Fruit fly (Drosophila melanogaster): ENCODE measurements around the gene CG17122.

The CG17122 gene

DNA sequence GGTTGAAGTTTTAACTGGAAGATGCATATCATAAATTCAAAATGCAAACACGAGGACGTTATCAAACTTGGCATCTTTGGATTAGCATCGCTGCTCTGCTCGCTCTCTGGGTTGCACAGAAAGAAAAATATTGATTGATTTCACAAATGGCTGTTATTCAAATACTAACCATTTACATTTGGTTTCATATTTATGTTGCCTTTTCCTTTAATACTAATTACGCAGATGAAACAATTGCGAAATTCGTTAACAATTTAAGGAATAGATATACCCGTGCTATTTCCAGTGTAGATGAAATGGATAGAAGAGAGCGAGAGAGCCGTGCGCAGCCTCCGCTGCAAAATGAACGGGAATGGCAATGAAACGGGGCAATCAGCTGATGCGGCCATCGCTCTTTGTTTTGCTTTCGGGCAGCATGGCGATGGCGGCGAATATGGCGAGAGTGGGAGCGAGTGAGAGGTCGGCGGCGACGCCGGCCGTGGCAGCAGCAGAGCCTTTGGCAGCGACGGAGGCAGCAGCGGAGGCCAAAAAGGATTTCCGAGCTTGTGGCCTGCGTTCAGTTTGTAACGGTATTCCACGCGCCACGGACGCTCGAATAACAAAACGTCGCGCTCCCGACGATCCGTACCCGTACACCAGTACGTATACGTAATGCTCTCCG lies 27.5 kb downstream of the CG17122 start, which contains the start of gene rdgC (continued):
- TF ChIP-seq Nf-YA (GFP tag; IDR thresholded peaks at IDR 0.05), result peak; percentile 95
- TF ChIP-seq peb (GFP tag; IDR thresholded peaks at IDR 0.05), result peak; percentile 92
- no peak for TF ChIP-seq ato (GFP tag; IDR thresholded peaks at IDR 0.05; ENCODE audit: partially characterized antibody)
- TF ChIP-seq Sry-β (GFP tag; optimal IDR thresholded peaks at IDR 0.05), result peak; percentile 7
- peak; percentile 93 for TF ChIP-seq Mes4 (GFP tag; optimal IDR thresholded peaks at IDR 0.05)
- peak; percentile 82 for TF ChIP-seq CG8281 (tag; optimal IDR thresholded peaks at IDR 0.05)
- peak; percentile 89 for TF ChIP-seq trh (GFP tag; optimal IDR thresholded peaks at IDR 0.05)
- peak; percentile 96 for TF ChIP-seq HHEX (GFP tag; optimal IDR thresholded peaks at IDR 0.05)
- peak; percentile 95 for TF ChIP-seq seq (GFP tag; IDR thresholded peaks at IDR 0.05)
- TF ChIP-seq MBD-R2 (GFP tag; IDR thresholded peaks at IDR 0.05), result peak; percentile 89
- peak; percentile 97 for TF ChIP-seq Fer3 (tag; optimal IDR thresholded peaks at IDR 0.05)
- peak; percentile 68 for TF ChIP-seq Nf-YC (tag; optimal IDR thresholded peaks at IDR 0.05)
- peak; percentile 92 for TF ChIP-seq her (GFP tag; optimal IDR thresholded peaks at IDR 0.05)
- TF ChIP-seq Mrtf (GFP tag; IDR thresholded peaks at IDR 0.05), result peak; percentile 96
- TF ChIP-seq CG30431 (GFP tag; optimal IDR thresholded peaks at IDR 0.05), result peak; percentile 77
- TF ChIP-seq CG17385 (GFP tag; optimal IDR thresholded peaks at IDR 0.05), result peak; percentile 92
- peak; percentile 96 for TF ChIP-seq Oli (tag; optimal IDR thresholded peaks at IDR 0.05)
- TF ChIP-seq otp (GFP tag; IDR thresholded peaks at IDR 0.05), result peak; percentile 94
- peak; percentile 94 for TF ChIP-seq sr (GFP tag; IDR thresholded peaks at IDR 0.05)
- TF ChIP-seq croc (GFP tag; conservative IDR thresholded peaks at IDR 0.05), result peak; percentile 87
- peak; percentile 97 for TF ChIP-seq mam (GFP tag; optimal IDR thresholded peaks at IDR 0.05)
- TF ChIP-seq chm (GFP tag; IDR thresholded peaks at IDR 0.05), result peak; percentile 93
- TF ChIP-seq CG3838 (GFP tag; optimal IDR thresholded peaks at IDR 0.05), result peak; percentile 75
- peak; percentile 93 for TF ChIP-seq fd3F (GFP tag; optimal IDR thresholded peaks at IDR 0.05)
- TF ChIP-seq lola (GFP tag; optimal IDR thresholded peaks at IDR 0.05), result peak in 1 of 3 experiments; percentile 40
- no peak for TF ChIP-seq hth (optimal IDR thresholded peaks at IDR 0.05)
- TF ChIP-seq odd (GFP tag; optimal IDR thresholded peaks at IDR 0.05), result peak; percentile 89
- TF ChIP-seq CG32772 (GFP tag; IDR thresholded peaks at IDR 0.05), result peak; percentile 95
- TF ChIP-seq CG7271 (tag; optimal IDR thresholded peaks at IDR 0.05), result peak; percentile 63
- TF ChIP-seq Abd-B (GFP tag; optimal IDR thresholded peaks at IDR 0.05), result peak; percentile 96
- TF ChIP-seq sna (GFP tag; IDR thresholded peaks at IDR 0.05; ENCODE audit: partially characterized antibody), result no peak
- TF ChIP-seq CG14965 (GFP tag; optimal IDR thresholded peaks at IDR 0.05; ENCODE audit: borderline replicate concordance), result peak; percentile 81
- TF ChIP-seq CG3995 (GFP tag; optimal IDR thresholded peaks at IDR 0.05), result peak; percentile 68
- peak; percentile 95 for TF ChIP-seq CG32767 (GFP tag; IDR thresholded peaks at IDR 0.05)
- peak; percentile 76 for TF ChIP-seq da (GFP tag; optimal IDR thresholded peaks at IDR 0.05)
- peak; percentile 70 for TF ChIP-seq Lhr (GFP tag; optimal IDR thresholded peaks at IDR 0.05)
- TF ChIP-seq CG1647 (GFP tag; optimal IDR thresholded peaks at IDR 0.05), result peak; percentile 96
- peak; percentile 85 for TF ChIP-seq CG17802 (tag; optimal IDR thresholded peaks at IDR 0.05)
- peak; percentile 86 for TF ChIP-seq luna (GFP tag; optimal IDR thresholded peaks at IDR 0.05)
- TF ChIP-seq CG13894 (tag; optimal IDR thresholded peaks at IDR 0.05), result peak; percentile 92
- TF ChIP-seq wor (GFP tag; IDR thresholded peaks at IDR 0.05), result peak; percentile 89
- peak; percentile 87 for TF ChIP-seq cato (GFP tag; optimal IDR thresholded peaks at IDR 0.05; ENCODE audit: borderline replicate concordance)
- TF ChIP-seq CG11085 (GFP tag; IDR thresholded peaks at IDR 0.05), result peak; percentile 90
- no peak for TF ChIP-seq nerfin-2 (GFP tag; IDR thresholded peaks at IDR 0.05; ENCODE audit: partially characterized antibody)
- peak; percentile 94 for TF ChIP-seq Dek (tag; optimal IDR thresholded peaks at IDR 0.05)
- peak; percentile 76 for TF ChIP-seq z (GFP tag; IDR thresholded peaks at IDR 0.05)
- TF ChIP-seq Doc2 (GFP tag; IDR thresholded peaks at IDR 0.05), result peak; percentile 89
- peak; percentile 88 for TF ChIP-seq CG2875 (GFP tag; optimal IDR thresholded peaks at IDR 0.05)
- TF ChIP-seq grau (tag; optimal IDR thresholded peaks at IDR 0.05), result peak; percentile 94
- TF ChIP-seq sob (GFP tag; IDR thresholded peaks at IDR 0.05), result peak; percentile 97

Measured in whole organism, embryonic.